Worm (Caenorhabditis elegans): ENCODE data around the gene msp-53.

The msp-53 gene

ce11 chrIV:5100145-5100544 is 35.3 kb upstream of the msp-53 start:
- TF ChIP-seq M03D4.4 (tag; optimal IDR thresholded peaks at IDR 0.05) (peak; percentile 6), ces-1 (GFP tag; optimal IDR thresholded peaks at IDR 0.05) (peak; percentile 48), sem-2 (GFP tag; optimal IDR thresholded peaks at IDR 0.05) (no peak)

DNA sequence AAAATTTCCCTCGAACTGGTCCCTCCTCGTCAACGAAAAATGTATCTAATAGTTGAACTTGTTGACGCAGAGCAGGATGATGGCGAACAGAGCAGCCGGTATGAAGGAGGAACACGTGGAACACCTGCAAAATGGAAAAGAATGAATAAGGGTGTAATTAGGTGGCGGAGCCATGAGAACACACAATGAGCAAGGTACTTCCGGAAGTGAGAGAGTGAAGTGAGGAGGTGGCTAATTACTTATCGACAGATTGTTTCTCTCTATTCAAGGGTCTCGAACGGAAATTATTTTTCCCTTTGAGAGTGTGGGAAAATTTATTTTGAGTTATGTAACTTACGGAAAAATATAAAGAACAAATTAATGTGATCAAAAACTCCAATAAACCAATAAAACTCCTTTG is 28.6 kb upstream of the msp-53 start:
- no peak for TF ChIP-seq nhr-12 (tag; optimal IDR thresholded peaks at IDR 0.05)
- TF ChIP-seq bed-3 (GFP tag; optimal IDR thresholded peaks at IDR 0.05): no peak
- TF ChIP-seq flh-1 (GFP tag; optimal IDR thresholded peaks at IDR 0.05): no peak
- no peak for TF ChIP-seq unc-120 (tag; optimal IDR thresholded peaks at IDR 0.05; ENCODE audit: poor library complexity, severe bottlenecking)
- no peak for TF ChIP-seq lin-13 (tag; optimal IDR thresholded peaks at IDR 0.05)
- TF ChIP-seq mep-1 (tag; optimal IDR thresholded peaks at IDR 0.05): no peak
- no peak for TF ChIP-seq tbx-8 (GFP tag; optimal IDR thresholded peaks at IDR 0.05)
- TF ChIP-seq sptf-1 (tag; optimal IDR thresholded peaks at IDR 0.05): peak; percentile 37
- TF ChIP-seq nhr-2 (tag; optimal IDR thresholded peaks at IDR 0.05): no peak
- TF ChIP-seq nhr-28 (tag; optimal IDR thresholded peaks at IDR 0.05): no peak
- TF ChIP-seq nhr-237 (tag; optimal IDR thresholded peaks at IDR 0.05): no peak
- no peak for TF ChIP-seq ceh-83 (GFP tag; optimal IDR thresholded peaks at IDR 0.05)
- peak; percentile 30 for TF ChIP-seq lin-32 (GFP tag; optimal IDR thresholded peaks at IDR 0.05)
- TF ChIP-seq drap-1 (GFP tag; optimal IDR thresholded peaks at IDR 0.05): no peak
- TF ChIP-seq ceh-43 (GFP tag; optimal IDR thresholded peaks at IDR 0.05): peak; percentile 55
- TF ChIP-seq mls-2 (tag; optimal IDR thresholded peaks at IDR 0.05): peak; percentile 45
- TF ChIP-seq elt-3 (tag; optimal IDR thresholded peaks at IDR 0.05): no peak
- TF ChIP-seq nhr-76 (tag; optimal IDR thresholded peaks at IDR 0.05): no peak

DNA sequence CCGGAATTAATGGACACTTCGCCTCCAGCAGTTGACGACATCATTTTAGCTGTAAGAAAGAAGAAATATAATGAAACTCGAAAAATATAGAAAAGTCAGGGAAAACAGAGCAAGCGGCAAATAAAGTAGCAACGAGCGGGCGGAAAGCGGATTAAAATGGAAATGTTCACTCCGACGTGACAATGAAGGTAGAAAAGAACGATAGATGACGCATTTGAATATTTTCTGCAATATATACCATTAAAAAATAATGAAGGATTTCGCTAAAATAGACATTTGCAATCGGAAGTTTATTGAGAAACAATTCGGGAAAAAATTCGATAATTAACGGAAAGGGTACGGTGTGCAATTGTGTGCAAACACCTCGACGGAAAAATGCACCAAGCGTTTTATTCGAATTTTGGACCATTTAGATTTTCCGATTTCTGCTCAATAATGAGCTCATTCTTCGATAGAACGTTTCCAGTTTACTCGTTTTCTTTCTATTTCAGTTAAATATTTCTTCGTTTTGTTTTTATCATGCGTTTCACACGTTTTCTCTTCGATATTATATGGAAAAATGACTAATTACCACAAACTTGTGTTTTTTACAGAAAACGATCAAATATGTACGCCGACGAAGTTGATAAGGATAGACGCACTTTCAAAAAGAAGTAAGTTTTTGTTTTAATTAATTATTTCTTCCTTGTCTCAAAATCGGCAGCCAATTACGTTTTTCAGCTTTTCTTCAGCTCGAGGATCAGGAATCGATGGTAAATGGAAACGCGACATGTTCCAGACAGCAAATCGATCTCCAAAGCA is 26.3 kb upstream of the msp-53 start, which contains the start of the genes snpn-1 and C02B10.4:
TSS of gene snpn-1 (minus strand) at position 51 of the 801 bp plus-strand sequence.
TSS of gene C02B10.4 (plus strand) at position 594 of the 801 bp plus-strand sequence.
- TF ChIP-seq mep-1 (tag; optimal IDR thresholded peaks at IDR 0.05) (no peak), ceh-83 (GFP tag; optimal IDR thresholded peaks at IDR 0.05) (no peak), sptf-1 (tag; optimal IDR thresholded peaks at IDR 0.05) (no peak), unc-39 (tag; optimal IDR thresholded peaks at IDR 0.05) (no peak), nhr-28 (tag; optimal IDR thresholded peaks at IDR 0.05) (no peak), elt-1 (tag; optimal IDR thresholded peaks at IDR 0.05; ENCODE audit: borderline replicate concordance, insufficient read depth) (no peak), lsy-2 (tag; optimal IDR thresholded peaks at IDR 0.05) (peak; percentile 97), unc-62 (GFP tag; optimal IDR thresholded peaks at IDR 0.05) (no peak), ztf-11 (tag; optimal IDR thresholded peaks at IDR 0.05) (peak; percentile 27), snpc-4 (tag; optimal IDR thresholded peaks at IDR 0.05) (no peak), ces-1 (GFP tag; optimal IDR thresholded peaks at IDR 0.05) (peak; percentile 92), nhr-76 (tag; optimal IDR thresholded peaks at IDR 0.05) (no peak), blmp-1 (tag; optimal IDR thresholded peaks at IDR 0.05) (no peak), elt-3 (tag; optimal IDR thresholded peaks at IDR 0.05) (no peak), lin-13 (tag; optimal IDR thresholded peaks at IDR 0.05) (no peak), ham-2 (GFP tag; optimal IDR thresholded peaks at IDR 0.05) (no peak), nhr-2 (tag; optimal IDR thresholded peaks at IDR 0.05) (no peak), bed-3 (GFP tag; optimal IDR thresholded peaks at IDR 0.05) (no peak), nhr-12 (tag; optimal IDR thresholded peaks at IDR 0.05) (no peak), M03D4.4 (tag; optimal IDR thresholded peaks at IDR 0.05) (no peak), zip-8 (tag; optimal IDR thresholded peaks at IDR 0.05) (no peak), flh-1 (GFP tag; optimal IDR thresholded peaks at IDR 0.05) (no peak), nhr-237 (tag; optimal IDR thresholded peaks at IDR 0.05) (no peak), sem-2 (GFP tag; optimal IDR thresholded peaks at IDR 0.05) (no peak), unc-120 (tag; optimal IDR thresholded peaks at IDR 0.05; ENCODE audit: poor library complexity, severe bottlenecking) (no peak), mab-5 (tag; optimal IDR thresholded peaks at IDR 0.05) (no peak), pha-4 (tag; optimal IDR thresholded peaks at IDR 0.05) (peak; percentile 1), ceh-39 (tag; optimal IDR thresholded peaks at IDR 0.05) (peak; percentile 59), ceh-43 (GFP tag; optimal IDR thresholded peaks at IDR 0.05) (peak; percentile 52), drap-1 (GFP tag; optimal IDR thresholded peaks at IDR 0.05) (no peak), cnd-1 (tag; optimal IDR thresholded peaks at IDR 0.05) (no peak), mls-2 (tag; optimal IDR thresholded peaks at IDR 0.05) (no peak), lin-32 (GFP tag; optimal IDR thresholded peaks at IDR 0.05) (no peak), hlh-1 (tag; optimal IDR thresholded peaks at IDR 0.05) (no peak), tbx-8 (GFP tag; optimal IDR thresholded peaks at IDR 0.05) (no peak)

All from whole organism, mixed stage, embryonic.